Worm (Caenorhabditis elegans) whole organism, L1 larva: ENCODE data around the gene Y51H7BR.8.

Experiments used
- C04F5.9 ChIP-seq: sonication (generic microtip); optimal IDR thresholded peaks from 2 replicates; lab custom pipeline; 2016; ENCODE audit warnings: missing genetic modification characterization, missing compliant biosample characterization
- F16B12.6 ChIP-seq: fragments of 150-350 bp; optimal IDR thresholded peaks from 2 replicates; lab custom pipeline; 2014; ENCODE audit warnings: missing biosample characterization, missing genetic modification characterization
- Y116A8C.19 ChIP-seq: sonication (generic microtip); optimal IDR thresholded peaks from 2 replicates; lab custom pipeline; 2016; ENCODE audit warnings: missing compliant biosample characterization, missing genetic modification characterization, borderline replicate concordance
- blmp-1 ChIP-seq: fragments of 150-350 bp; optimal IDR thresholded peaks from 2 replicates; lab custom pipeline; 2014; ENCODE audit warnings: missing biosample characterization, missing genetic modification characterization
- ceh-63 ChIP-seq: fragments of 200-800 bp; sonication (Bioruptor generic); optimal IDR thresholded peaks from 2 replicates; lab custom pipeline; 2018; ENCODE audit warnings: mild to moderate bottlenecking, missing genetic modification characterization, missing compliant biosample characterization
- ceh-88 ChIP-seq: fragments of 200-800 bp; sonication (Bioruptor generic); IDR thresholded peaks from 2 replicates; pipeline ENCODE4 v1.3.6; 2022; ENCODE audit warnings: missing genetic modification characterization, missing compliant biosample characterization
- ceh-90 ChIP-seq: sonication (generic microtip); optimal IDR thresholded peaks from 2 replicates; lab custom pipeline; 2016; ENCODE audit warnings: missing genetic modification characterization, missing compliant biosample characterization
- dsc-1 ChIP-seq: sonication (generic microtip); optimal IDR thresholded peaks from 2 replicates; lab custom pipeline; 2016; ENCODE audit warnings: mild to moderate bottlenecking, missing genetic modification characterization, missing compliant biosample characterization
- efl-1 ChIP-seq, 4 experiments: fragments of 150-350 bp; optimal IDR thresholded peaks in 3 of 4; peaks in 1 of 4; 1 replicate in 1 of 4; 2 replicates in 3 of 4; lab custom pipeline; 2014; ENCODE audit warnings: missing biosample characterization in 2 of 4, missing genetic modification characterization in 2 of 4, missing genetic modification reagents in 2 of 4
- efl-3 ChIP-seq: fragments of 200-800 bp; sonication (Bioruptor generic); optimal IDR thresholded peaks from 2 replicates; lab custom pipeline; 2018; ENCODE audit warnings: mild to moderate bottlenecking, missing genetic modification characterization, missing compliant biosample characterization
- egl-13 ChIP-seq: sonication (generic microtip); optimal IDR thresholded peaks from 2 replicates; lab custom pipeline; 2016; ENCODE audit warnings: missing genotype, missing genetic modification reagents, missing genetic modification characterization, missing compliant biosample characterization
- egl-27 ChIP-seq, 2 experiments: fragments of 150-350 bp in 1 of 2; sonication (generic microtip); optimal IDR thresholded peaks; 3 replicates each; lab custom pipeline; 2017 to 2018; ENCODE audit warnings: missing biosample characterization in 2 of 2, missing genetic modification characterization in 2 of 2, missing genetic modification reagents in 2 of 2
- elt-2 ChIP-seq: sonication (generic microtip); optimal IDR thresholded peaks from 2 replicates; lab custom pipeline; 2016; ENCODE audit warnings: missing genetic modification characterization, mild to moderate bottlenecking, inconsistent platforms, missing compliant biosample characterization, missing genetic modification reagents
- elt-3 ChIP-seq, 6 experiments: fragments of 150-350 bp in 1 of 6; sonication (generic microtip); optimal IDR thresholded peaks; 2 replicates each; lab custom pipeline; 2017 to 2018; ENCODE audit warnings: missing biosample characterization in 6 of 6, missing genetic modification characterization in 6 of 6, inconsistent platforms in 1 of 6
- fkh-8 ChIP-seq: sonication (generic microtip); optimal IDR thresholded peaks from 2 replicates; lab custom pipeline; 2016; ENCODE audit warnings: mild to moderate bottlenecking, missing genetic modification characterization, missing compliant biosample characterization
- fos-1 ChIP-seq: fragments of 150-350 bp; optimal IDR thresholded peaks from 2 replicates; lab custom pipeline; 2014; ENCODE audit warnings: missing biosample characterization, missing genetic modification characterization
- hlh-4 ChIP-seq: sonication (generic microtip); optimal IDR thresholded peaks from 2 replicates; lab custom pipeline; 2016; ENCODE audit warnings: mild to moderate bottlenecking, missing genetic modification characterization, missing compliant biosample characterization
- hpl-2 ChIP-seq: fragments of 150-350 bp; optimal IDR thresholded peaks from 2 replicates; lab custom pipeline; 2014; ENCODE audit warnings: missing biosample characterization, missing genetic modification reagents, missing genetic modification characterization
- irx-1 ChIP-seq: sonication (generic microtip); optimal IDR thresholded peaks from 2 replicates; lab custom pipeline; 2016; ENCODE audit warnings: missing genetic modification characterization, missing compliant biosample characterization
- lin-35 ChIP-seq, 2 experiments: fragments of 150-350 bp; optimal IDR thresholded peaks; 2 replicates each; lab custom pipeline; 2014; ENCODE audit warnings: missing biosample characterization in 2 of 2, missing genetic modification characterization in 2 of 2, missing genetic modification reagents in 2 of 2
- lin-39 ChIP-seq: fragments of 150-350 bp; optimal IDR thresholded peaks from 2 replicates; lab custom pipeline; 2014; ENCODE audit warnings: missing biosample characterization, missing genetic modification reagents, missing genetic modification characterization
- lsy-2 ChIP-seq, 2 experiments: fragments of 150-350 bp; optimal IDR thresholded peaks; 2 replicates each; lab custom pipeline; 2014; ENCODE audit warnings: missing biosample characterization in 2 of 2, missing genetic modification characterization in 2 of 2
- mab-9 ChIP-seq: fragments of 200-800 bp; sonication (Bioruptor generic); IDR thresholded peaks from 2 replicates; pipeline ENCODE4 v1.3.6; 2022; ENCODE audit warnings: missing genetic modification reagents, missing genetic modification characterization, missing compliant biosample characterization
- nhr-20 ChIP-seq: sonication (generic microtip); optimal IDR thresholded peaks from 2 replicates; lab custom pipeline; 2016; ENCODE audit warnings: mild to moderate bottlenecking, missing genetic modification characterization, missing compliant biosample characterization
- nhr-76 ChIP-seq: sonication (generic microtip); optimal IDR thresholded peaks from 2 replicates; lab custom pipeline; 2017; ENCODE audit warnings: missing biosample characterization, missing genetic modification characterization
- nhr-77 ChIP-seq: fragments of 150-350 bp; optimal IDR thresholded peaks from 2 replicates; lab custom pipeline; 2014; ENCODE audit warnings: missing biosample characterization, missing genetic modification characterization
- nhr-84 ChIP-seq: sonication (generic microtip); optimal IDR thresholded peaks from 2 replicates; lab custom pipeline; 2017; ENCODE audit warnings: missing biosample characterization, missing genetic modification characterization
- pag-3 ChIP-seq: sonication (generic microtip); optimal IDR thresholded peaks from 2 replicates; lab custom pipeline; 2017; ENCODE audit warnings: missing genetic modification characterization, mild to moderate bottlenecking, missing compliant biosample characterization, antibody characterized with exemption, borderline replicate concordance; ENCODE audit not compliant: insufficient read depth
- skn-1 ChIP-seq: fragments of 150-350 bp; optimal IDR thresholded peaks from 2 replicates; lab custom pipeline; 2014; ENCODE audit warnings: missing biosample characterization, missing genetic modification characterization
- snpc-4 ChIP-seq: fragments of 150-350 bp; optimal IDR thresholded peaks from 2 replicates; lab custom pipeline; 2014; ENCODE audit warnings: missing biosample characterization, missing genetic modification characterization
- snu-23 ChIP-seq: sonication (generic microtip); optimal IDR thresholded peaks from 2 replicates; lab custom pipeline; 2016; ENCODE audit warnings: missing genetic modification characterization, missing compliant biosample characterization
- sox-4 ChIP-seq: sonication (generic microtip); optimal IDR thresholded peaks from 2 replicates; lab custom pipeline; 2016; ENCODE audit warnings: missing genetic modification characterization, missing compliant biosample characterization
- sptf-1 ChIP-seq: fragments of 150-350 bp; optimal IDR thresholded peaks from 2 replicates; lab custom pipeline; 2014; ENCODE audit warnings: missing biosample characterization, missing genetic modification characterization
- swsn-7 ChIP-seq: sonication (generic microtip); optimal IDR thresholded peaks from 2 replicates; lab custom pipeline; 2016; ENCODE audit warnings: missing genetic modification characterization, missing compliant biosample characterization
- tlp-1 ChIP-seq: fragments of 150-350 bp; optimal IDR thresholded peaks from 2 replicates; lab custom pipeline; 2014; ENCODE audit warnings: missing biosample characterization, missing genetic modification characterization
- unc-30 ChIP-seq: sonication (generic microtip); optimal IDR thresholded peaks from 2 replicates; lab custom pipeline; 2017; ENCODE audit warnings: missing biosample characterization, missing genetic modification characterization
- unc-62 ChIP-seq: fragments of 150-350 bp; optimal IDR thresholded peaks from 2 replicates; lab custom pipeline; 2014; ENCODE audit warnings: missing biosample characterization, missing genetic modification reagents, missing genetic modification characterization
- unc-86 ChIP-seq: sonication (generic microtip); optimal IDR thresholded peaks from 2 replicates; lab custom pipeline; 2016; ENCODE audit warnings: missing genetic modification characterization, missing compliant biosample characterization
- vab-15 ChIP-seq: sonication (generic microtip); optimal IDR thresholded peaks from 2 replicates; lab custom pipeline; 2017; ENCODE audit warnings: missing genotype, mild to moderate bottlenecking, missing genetic modification characterization, missing compliant biosample characterization
- xbp-1 ChIP-seq: sonication (generic microtip); optimal IDR thresholded peaks from 2 replicates; lab custom pipeline; 2016; ENCODE audit warnings: missing genetic modification characterization, missing compliant biosample characterization
- zip-4 ChIP-seq: fragments of 200-800 bp; sonication (Bioruptor generic); optimal IDR thresholded peaks from 2 replicates; lab custom pipeline; 2018; ENCODE audit warnings: mild to moderate bottlenecking, missing genetic modification characterization, moderate library complexity, missing compliant biosample characterization

Gene Y51H7BR.8

DNA sequence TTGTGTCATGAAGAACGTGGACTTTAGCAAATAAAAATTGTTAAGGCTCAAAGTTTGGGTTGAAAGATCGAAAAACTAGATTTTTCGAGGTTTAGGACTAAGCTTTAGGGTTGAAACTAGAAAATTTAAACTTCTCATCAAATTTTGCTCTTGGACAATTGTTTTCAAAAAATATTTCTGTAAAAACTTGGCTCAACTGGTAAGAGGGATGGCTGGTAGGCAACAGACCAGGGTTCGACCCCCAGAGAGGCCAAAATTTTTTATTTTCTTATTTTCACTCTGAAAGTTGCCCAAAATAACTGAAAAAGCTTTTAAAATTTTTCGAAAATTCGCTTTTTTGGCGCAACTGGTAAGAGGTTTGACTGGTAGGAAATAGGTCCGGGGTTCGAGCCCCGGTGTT, 44.2 kb upstream of the Y51H7BR.8 start:
- TF ChIP-seq lsy-2 (tag; optimal IDR thresholded peaks at IDR 0.05; lab: Kevin White, UChicago) (no peak), pag-3 (tag; lab: Kevin White, UChicago) (no peak), mab-9 (GFP tag; lab: Robert Waterston, UW) (no peak), ceh-88 (GFP tag; lab: Robert Waterston, UW) (no peak), efl-1 (optimal IDR thresholded peaks at IDR 0.05; lab: Kevin White, UChicago) (no peak), efl-1 (GFP tag; optimal IDR thresholded peaks at IDR 0.05 in 1 of 2; lab: Kevin White, UChicago) (peak in 1 of 2 experiments; percentile 4)

DNA sequence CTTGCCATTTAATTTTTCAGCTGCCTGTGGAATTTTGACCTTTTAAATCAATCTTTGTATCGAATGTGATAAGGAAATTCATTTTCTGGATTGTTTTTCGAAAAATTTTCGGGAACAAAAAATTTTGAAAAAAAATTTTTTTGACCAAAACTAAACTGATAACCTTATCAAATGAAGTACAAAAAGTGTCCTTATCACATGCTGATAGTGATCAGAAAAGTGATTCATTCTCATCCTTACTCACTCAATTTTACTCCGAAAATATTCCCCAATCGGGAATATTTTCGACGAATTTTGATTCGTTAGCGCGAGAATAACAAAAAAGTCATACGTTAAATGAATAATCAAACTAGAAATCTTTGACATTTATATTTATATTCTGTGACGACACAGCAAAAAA, 43.7 kb upstream of the Y51H7BR.8 start:
- TF ChIP-seq unc-30 (tag; lab: Kevin White, UChicago): no peak
- TF ChIP-seq xbp-1: no peak
- TF ChIP-seq ceh-90: no peak
- TF ChIP-seq Y116A8C.19: no peak
- TF ChIP-seq swsn-7 (tag; lab: Kevin White, UChicago): no peak
- TF ChIP-seq sox-4: no peak
- TF ChIP-seq unc-62: no peak
- no peak for TF ChIP-seq vab-15 (tag; lab: Kevin White, UChicago)
- TF ChIP-seq elt-3 (tag; optimal IDR thresholded peaks at IDR 0.05; lab: Kevin White, UChicago): no peak
- no peak for TF ChIP-seq nhr-84 (tag; lab: Kevin White, UChicago)
- no peak for TF ChIP-seq nhr-20 (tag; lab: Kevin White, UChicago)
- peak; percentile 22 for TF ChIP-seq fkh-8 (tag; lab: Kevin White, UChicago)
- TF ChIP-seq snpc-4: no peak
- peak; percentile 66 for TF ChIP-seq elt-2 (tag; lab: Kevin White, UChicago)
- no peak for TF ChIP-seq tlp-1 (tag; lab: Kevin White, UChicago)
- TF ChIP-seq, all 84 proteins: peak for 2

DNA sequence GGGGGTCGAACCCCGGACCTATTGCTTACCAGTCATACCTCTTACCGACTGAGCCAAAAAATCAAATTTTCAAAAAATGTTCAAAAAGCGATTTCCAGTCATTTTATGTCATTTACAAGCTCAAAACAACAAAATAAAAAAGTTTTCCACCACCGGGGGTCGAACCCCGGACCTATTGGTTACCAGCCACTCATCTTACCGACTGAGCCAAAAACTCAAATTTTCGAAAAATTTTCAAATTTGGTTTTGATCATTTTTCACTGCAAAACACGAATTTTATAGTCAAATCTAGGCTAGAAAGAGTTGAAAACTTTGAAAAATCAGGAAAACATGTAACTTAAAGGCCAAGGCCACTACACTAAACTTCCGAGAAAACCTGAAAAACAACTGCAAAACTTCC, 43.0 kb upstream of the Y51H7BR.8 start:
- no peak for TF ChIP-seq unc-30 (tag; lab: Kevin White, UChicago)
- no peak for TF ChIP-seq elt-2 (tag; lab: Kevin White, UChicago)
- TF ChIP-seq blmp-1 (tag; lab: Kevin White, UChicago): no peak
- TF ChIP-seq efl-1 (optimal IDR thresholded peaks at IDR 0.05; lab: Kevin White, UChicago): no peak
- no peak for TF ChIP-seq efl-1 (GFP tag; optimal IDR thresholded peaks at IDR 0.05 in 1 of 2; lab: Kevin White, UChicago)
- TF ChIP-seq ceh-63 (GFP tag; lab: Kevin White, UChicago): no peak
- TF ChIP-seq nhr-77 (tag; lab: Kevin White, UChicago): no peak
- no peak for TF ChIP-seq egl-13
- no peak for TF ChIP-seq fos-1 (tag; lab: Kevin White, UChicago)
- no peak for TF ChIP-seq dsc-1 (tag; lab: Kevin White, UChicago)
- TF ChIP-seq sptf-1: no peak
- TF ChIP-seq C04F5.9 (tag; lab: Kevin White, UChicago): no peak
- TF ChIP-seq hlh-4 (tag; lab: Kevin White, UChicago): no peak
- no peak for TF ChIP-seq egl-27 (tag; optimal IDR thresholded peaks at IDR 0.05; lab: Kevin White, UChicago)

DNA sequence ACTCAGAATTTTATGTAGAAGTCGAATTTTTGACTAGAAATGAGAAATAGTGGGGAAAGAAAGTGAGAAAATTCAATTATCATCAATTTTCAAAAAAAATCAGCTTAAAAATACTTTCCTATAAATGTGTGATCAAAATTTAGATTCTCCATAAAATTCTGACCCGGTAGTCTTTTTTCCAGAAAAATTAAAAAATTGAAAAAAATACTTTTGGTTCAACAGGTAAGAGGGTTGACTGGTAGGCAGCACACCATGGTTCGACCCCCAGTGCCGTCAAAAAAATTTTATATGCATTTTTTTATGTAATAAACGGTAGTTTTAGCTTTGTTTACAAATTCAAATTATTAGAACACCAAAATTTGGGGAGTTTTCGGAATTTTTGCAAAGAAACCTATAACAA, 41.7 kb upstream of the Y51H7BR.8 start:
- TF ChIP-seq fos-1 (tag; lab: Kevin White, UChicago): no peak
- TF ChIP-seq F16B12.6 (tag; lab: Kevin White, UChicago): no peak
- TF ChIP-seq C04F5.9 (tag; lab: Kevin White, UChicago): no peak
- TF ChIP-seq efl-3 (GFP tag; lab: Kevin White, UChicago): no peak
- no peak for TF ChIP-seq skn-1
- no peak for TF ChIP-seq snu-23
- no peak for TF ChIP-seq lin-35 (GFP tag; optimal IDR thresholded peaks at IDR 0.05; lab: Kevin White, UChicago)
- no peak for TF ChIP-seq lin-39
- TF ChIP-seq zip-4 (GFP tag; lab: Kevin White, UChicago): no peak
- no peak for TF ChIP-seq egl-27 (tag; optimal IDR thresholded peaks at IDR 0.05; lab: Kevin White, UChicago)
- no peak for TF ChIP-seq nhr-76
- TF ChIP-seq irx-1 (tag; lab: Kevin White, UChicago): no peak
- TF ChIP-seq unc-86 (tag; lab: Kevin White, UChicago): no peak
- TF ChIP-seq hpl-2 (GFP tag; lab: Kevin White, UChicago): no peak
